Fruit fly (Drosophila melanogaster) S2 (cell line): ENCODE results near the gene CG34112.

Experiments used
- CG8478 ChIP-seq: fragments of >200 bp; optimal IDR thresholded peaks from 2 replicates; lab custom pipeline; 2018
- CTCF ChIP-seq, 2 experiments: fragments of >200 bp; optimal IDR thresholded peaks; 2 replicates each; lab custom pipeline; 2018

Gene CG34112

DNA sequence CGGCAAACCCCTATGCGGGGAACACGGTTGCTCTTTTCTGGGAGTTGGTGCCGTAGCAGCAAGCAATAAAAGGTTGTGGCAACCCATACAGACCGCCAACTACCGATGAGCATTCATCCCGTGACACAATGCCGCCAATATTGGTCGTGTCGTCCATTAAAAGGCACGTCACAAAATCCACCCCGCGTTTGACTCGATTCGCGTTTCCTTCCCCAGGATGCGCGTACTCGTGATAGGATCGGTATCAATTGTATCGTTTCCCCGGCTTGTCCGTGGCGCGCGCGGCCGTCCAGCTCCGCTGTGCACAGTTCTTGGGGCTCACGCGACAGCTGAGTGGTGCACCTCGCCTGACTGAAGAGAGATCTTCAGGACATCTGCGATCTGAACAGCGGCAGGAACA, 43.9 kb downstream of the CG34112 start:
- TF ChIP-seq CTCF (optimal IDR thresholded peaks at IDR 0.05; lab: Kevin White, UChicago) (no peak), CG8478 (lab: Kevin White, UChicago) (no peak)

DNA sequence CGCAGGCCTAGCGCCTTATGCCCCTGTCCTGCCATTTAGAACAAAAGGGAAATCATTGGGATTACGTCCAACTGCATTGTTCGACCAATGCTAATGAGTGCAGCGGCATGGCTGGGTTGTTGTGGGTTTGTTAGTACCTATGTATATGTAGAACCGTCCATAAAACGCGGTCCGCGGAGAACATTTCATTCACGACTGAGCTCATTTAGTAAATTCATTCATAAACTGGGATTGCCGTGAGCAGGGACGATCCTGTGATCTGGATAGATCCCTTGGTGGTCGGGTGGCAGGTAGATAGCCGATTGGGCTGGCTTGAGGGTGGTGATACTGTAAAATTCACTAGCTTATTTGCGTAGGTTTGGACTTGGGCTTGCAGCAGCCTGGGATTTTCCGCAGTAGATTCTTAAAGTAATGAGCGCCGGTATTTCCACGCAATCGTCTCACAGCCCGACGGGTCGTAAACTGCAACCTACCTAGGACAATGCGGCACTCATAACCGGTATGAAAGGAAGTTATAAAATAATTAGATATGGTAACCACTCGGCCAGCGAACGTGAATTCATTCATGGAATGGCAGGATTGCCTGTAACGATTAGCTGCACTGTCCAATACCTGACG, 45.8 kb downstream of the CG34112 start:
- TF ChIP-seq CTCF (optimal IDR thresholded peaks at IDR 0.05; lab: Kevin White, UChicago) (no peak), CG8478 (lab: Kevin White, UChicago) (no peak)

DNA sequence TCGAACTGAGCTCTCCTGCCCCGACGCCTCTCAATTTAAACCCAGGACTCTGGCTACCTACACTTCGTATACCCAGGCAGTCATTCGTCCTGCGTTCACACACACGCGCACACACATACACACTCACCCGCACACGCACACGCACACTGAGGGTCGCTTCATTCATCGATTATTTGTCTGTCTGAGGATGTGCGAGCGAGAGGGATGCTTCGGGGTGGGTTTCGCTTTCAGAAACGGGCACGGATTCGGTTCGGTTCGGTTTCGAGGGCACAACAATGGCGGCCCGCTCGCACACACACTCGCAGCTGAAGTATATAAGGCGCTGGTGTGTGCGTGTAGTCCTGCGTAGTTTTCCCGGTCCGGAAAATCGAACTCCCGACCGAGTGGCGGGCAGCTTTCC, 47.4 kb downstream of the CG34112 start, which contains the start of gene hkb:
Gene hkb, minus strand, starts transcription at position 11 of the 400 bp plus-strand sequence.
- TF ChIP-seq CG8478 (lab: Kevin White, UChicago) (no peak), CTCF (optimal IDR thresholded peaks at IDR 0.05; lab: Kevin White, UChicago) (no peak)
